Worm (Caenorhabditis elegans) whole organism, young adult: ENCODE results near the gene mett-10.

Source experiments
- B0019.2 ChIP-seq: fragments of 200-800 bp; sonication (Bioruptor generic); conservative IDR thresholded peaks from 2 replicates; pipeline ENCODE4 v1.3.6; 2022; ENCODE audit warnings: missing genetic modification reagents, missing genetic modification characterization, missing compliant biosample characterization
- B0336.3 ChIP-seq: fragments of 200-800 bp; sonication (Bioruptor generic); IDR thresholded peaks from 2 replicates; pipeline ENCODE4 v1.3.6; 2022; ENCODE audit warnings: missing genetic modification characterization, missing compliant biosample characterization
- F33H1.4 ChIP-seq: fragments of 200-800 bp; sonication (Bioruptor generic); IDR thresholded peaks from 2 replicates; pipeline ENCODE4 v1.3.6; 2022; ENCODE audit warnings: missing genetic modification reagents, missing genetic modification characterization, missing compliant biosample characterization
- F37B4.10 ChIP-seq: fragments of 200-800 bp; sonication (Bioruptor generic); IDR thresholded peaks from 2 replicates; pipeline ENCODE4 v1.3.6; 2022; ENCODE audit warnings: missing genetic modification characterization, missing compliant biosample characterization
- F55B11.4 ChIP-seq: sonication (generic microtip); optimal IDR thresholded peaks from 2 replicates; lab custom pipeline; 2016; ENCODE audit warnings: missing compliant biosample characterization, missing genetic modification characterization, borderline replicate concordance; ENCODE audit not compliant: insufficient read depth
- K11D2.4 ChIP-seq: fragments of 200-800 bp; sonication (Bioruptor generic); IDR thresholded peaks from 2 replicates; pipeline ENCODE4 v1.3.6; 2022; ENCODE audit warnings: missing genetic modification reagents, missing genetic modification characterization, missing compliant biosample characterization
- T26A5.8 ChIP-seq: sonication (generic microtip); optimal IDR thresholded peaks from 2 replicates; lab custom pipeline; 2016; ENCODE audit warnings: missing genetic modification characterization, missing compliant biosample characterization
- Y79H2A.3 ChIP-seq: fragments of 200-800 bp; sonication (Bioruptor generic); conservative IDR thresholded peaks from 2 replicates; pipeline ENCODE4 v1.3.6; 2022; ENCODE audit warnings: missing genetic modification reagents, missing genetic modification characterization, missing compliant biosample characterization
- akir-1 ChIP-seq: fragments of 200-800 bp; sonication (Bioruptor generic); optimal IDR thresholded peaks from 2 replicates; lab custom pipeline; 2018; ENCODE audit warnings: mild to moderate bottlenecking, missing genetic modification characterization, moderate library complexity, missing compliant biosample characterization
- ama-1 ChIP-seq, 3 experiments: fragments of 150-350 bp in 1 of 3; sonication (generic microtip) in 2 of 3; optimal IDR thresholded peaks; 2 replicates each; lab custom pipeline; 2014 to 2018; ENCODE audit warnings: missing biosample characterization in 2 of 3, missing genetic modification characterization in 2 of 3, missing genetic modification reagents in 2 of 3
- attf-3 ChIP-seq: fragments of 200-800 bp; sonication (Bioruptor generic); conservative IDR thresholded peaks from 2 replicates; pipeline ENCODE4 v1.3.6; 2022; ENCODE audit warnings: missing genetic modification reagents, missing genetic modification characterization, missing compliant biosample characterization
- bed-1 ChIP-seq: fragments of 200-800 bp; sonication (Bioruptor generic); IDR thresholded peaks from 2 replicates; pipeline ENCODE4 v1.3.6; 2022; ENCODE audit warnings: missing genetic modification reagents, missing genetic modification characterization, missing compliant biosample characterization
- ccch-3 ChIP-seq: fragments of 200-800 bp; sonication (Bioruptor generic); optimal IDR thresholded peaks from 2 replicates; lab custom pipeline; 2018; ENCODE audit warnings: mild to moderate bottlenecking, missing genetic modification characterization, missing compliant biosample characterization
- cebp-1 ChIP-seq, 2 experiments: fragments of 200-800 bp in 1 of 2; sonication (Bioruptor generic) in 1 of 2; sonication (generic microtip) in 1 of 2; IDR thresholded peaks in 1 of 2; optimal IDR thresholded peaks in 1 of 2; 2 replicates each; pipeline versions ENCODE4 v1.3.6 to Lab custom; 2017 to 2022; ENCODE audit warnings: missing compliant biosample characterization in 2 of 2, missing genetic modification characterization in 2 of 2, mild to moderate bottlenecking in 1 of 2, missing genetic modification reagents in 1 of 2, moderate library complexity in 1 of 2
- ceh-100 ChIP-seq: fragments of 200-800 bp; sonication (Bioruptor generic); IDR thresholded peaks from 2 replicates; pipeline ENCODE4 v1.3.6; 2022; ENCODE audit warnings: missing genetic modification reagents, missing genetic modification characterization, missing compliant biosample characterization
- ceh-27 ChIP-seq: fragments of 200-800 bp; sonication (Bioruptor generic); optimal IDR thresholded peaks from 2 replicates; lab custom pipeline; 2018; ENCODE audit warnings: mild to moderate bottlenecking, missing genetic modification characterization, moderate library complexity, missing compliant biosample characterization
- dox-1 ChIP-seq: fragments of 200-800 bp; sonication (Bioruptor generic); IDR thresholded peaks from 2 replicates; pipeline ENCODE4 v1.3.6; 2022; ENCODE audit warnings: missing genetic modification reagents, missing genetic modification characterization, missing compliant biosample characterization
- egrh-3 ChIP-seq: fragments of 200-800 bp; sonication (Bioruptor generic); IDR thresholded peaks from 2 replicates; pipeline ENCODE4 v1.3.6; 2022; ENCODE audit warnings: missing genetic modification reagents, missing genetic modification characterization, missing compliant biosample characterization
- ekl-4 ChIP-seq: fragments of 200-800 bp; sonication (Bioruptor generic); IDR thresholded peaks from 2 replicates; pipeline ENCODE4 v1.3.6; 2022; ENCODE audit warnings: missing genetic modification reagents, missing genetic modification characterization, missing compliant biosample characterization
- ets-4 ChIP-seq: fragments of 200-800 bp; sonication (Bioruptor generic); optimal IDR thresholded peaks from 2 replicates; lab custom pipeline; 2018; ENCODE audit warnings: mild to moderate bottlenecking, missing genetic modification characterization, missing compliant biosample characterization
- hlh-12 ChIP-seq: sonication (generic microtip); optimal IDR thresholded peaks from 2 replicates; lab custom pipeline; 2016; ENCODE audit warnings: missing genetic modification characterization, missing compliant biosample characterization
- hlh-26 ChIP-seq: fragments of 200-800 bp; sonication (Bioruptor generic); conservative IDR thresholded peaks from 2 replicates; pipeline ENCODE4 v1.3.6; 2022; ENCODE audit warnings: missing genetic modification reagents, missing genetic modification characterization, missing compliant biosample characterization
- hmg-1.2 ChIP-seq: fragments of 200-800 bp; sonication (Bioruptor generic); IDR thresholded peaks from 2 replicates; pipeline ENCODE4 v1.3.6; 2022; ENCODE audit warnings: missing genetic modification reagents, missing genetic modification characterization, missing compliant biosample characterization
- lag-1 ChIP-seq: fragments of 200-800 bp; sonication (Bioruptor generic); IDR thresholded peaks from 2 replicates; pipeline ENCODE4 v1.3.6; 2022; ENCODE audit warnings: missing genetic modification reagents, missing genetic modification characterization, missing compliant biosample characterization
- lir-1 ChIP-seq: fragments of 200-800 bp; sonication (Bioruptor generic); conservative IDR thresholded peaks from 2 replicates; pipeline ENCODE4 v1.3.6; 2022; ENCODE audit warnings: missing genetic modification reagents, missing genetic modification characterization, missing compliant biosample characterization
- madf-3 ChIP-seq: fragments of 200-800 bp; sonication (Bioruptor generic); IDR thresholded peaks from 2 replicates; pipeline ENCODE4 v1.3.6; 2022; ENCODE audit warnings: missing genetic modification reagents, missing genetic modification characterization, missing compliant biosample characterization
- madf-8 ChIP-seq: fragments of 200-800 bp; sonication (Bioruptor generic); conservative IDR thresholded peaks from 2 replicates; pipeline ENCODE4 v1.3.6; 2022; ENCODE audit warnings: missing genetic modification reagents, missing genetic modification characterization, missing compliant biosample characterization
- mxl-1 ChIP-seq: sonication (generic microtip); optimal IDR thresholded peaks from 2 replicates; lab custom pipeline; 2016; ENCODE audit warnings: missing genetic modification characterization, missing compliant biosample characterization
- nfya-1 ChIP-seq: sonication (generic microtip); optimal IDR thresholded peaks from 2 replicates; lab custom pipeline; 2017; ENCODE audit warnings: antibody characterized with exemption, missing compliant biosample characterization, missing genetic modification characterization, borderline replicate concordance; ENCODE audit not compliant: insufficient read depth
- nfya-2 ChIP-seq: fragments of 200-800 bp; sonication (Bioruptor generic); IDR thresholded peaks from 2 replicates; pipeline ENCODE4 v1.3.6; 2022; ENCODE audit warnings: missing genetic modification reagents, missing genetic modification characterization, missing compliant biosample characterization
- rcor-1 ChIP-seq: fragments of 200-800 bp; sonication (Bioruptor generic); IDR thresholded peaks from 2 replicates; pipeline ENCODE4 v1.3.6; 2022; ENCODE audit warnings: missing genetic modification reagents, missing genetic modification characterization, missing compliant biosample characterization
- rpc-1 ChIP-seq, 2 experiments: fragments of 150-350 bp in 1 of 2; sonication (generic microtip) in 1 of 2; optimal IDR thresholded peaks; 2 replicates each; lab custom pipeline; 2014 to 2018; ENCODE audit warnings: missing biosample characterization in 1 of 2, missing genetic modification characterization in 1 of 2, missing genetic modification reagents in 1 of 2, missing genotype in 1 of 2
- sdz-38 ChIP-seq: sonication (generic microtip); optimal IDR thresholded peaks from 2 replicates; lab custom pipeline; 2016; ENCODE audit warnings: missing genotype, missing genetic modification characterization, missing compliant biosample characterization
- snpc-3.4 ChIP-seq: sonication (generic microtip); optimal IDR thresholded peaks from 2 replicates; lab custom pipeline; 2017; ENCODE audit warnings: missing genetic modification characterization, mild to moderate bottlenecking, missing compliant biosample characterization, antibody characterized with exemption, moderate library complexity, missing genotype, missing genetic modification reagents
- tbp1 ChIP-seq: fragments of 200-800 bp; sonication (Bioruptor generic); optimal IDR thresholded peaks from 2 replicates; lab custom pipeline; 2018; ENCODE audit warnings: mild to moderate bottlenecking, missing genetic modification characterization, missing compliant biosample characterization
- unc-62 ChIP-seq: fragments of 150-350 bp; optimal IDR thresholded peaks from 2 replicates; lab custom pipeline; 2014; ENCODE audit warnings: missing biosample characterization, missing genetic modification reagents, missing genetic modification characterization
- ztf-18 ChIP-seq: sonication (generic microtip); optimal IDR thresholded peaks from 2 replicates; lab custom pipeline; 2016; ENCODE audit warnings: missing genotype, mild to moderate bottlenecking, missing genetic modification characterization, missing compliant biosample characterization
- ztf-25 ChIP-seq: fragments of 200-800 bp; sonication (Bioruptor generic); IDR thresholded peaks from 2 replicates; pipeline ENCODE4 v1.3.6; 2022; ENCODE audit warnings: missing genetic modification reagents, missing genetic modification characterization, missing compliant biosample characterization
- ztf-28 ChIP-seq: fragments of 200-800 bp; sonication (Bioruptor generic); IDR thresholded peaks from 2 replicates; pipeline ENCODE4 v1.3.6; 2022; ENCODE audit warnings: missing genetic modification reagents, missing genetic modification characterization, missing compliant biosample characterization
- ztf-3 ChIP-seq: fragments of 200-800 bp; sonication (Bioruptor generic); optimal IDR thresholded peaks from 2 replicates; lab custom pipeline; 2018; ENCODE audit warnings: mild to moderate bottlenecking, missing genetic modification characterization, missing compliant biosample characterization

The mett-10 gene

ce11 chrIII:10094538-10094937 is 20.3 kb upstream of the mett-10 start (continued):
- TF ChIP-seq rcor-1 (GFP tag; lab: Robert Waterston, UW) (no peak), hlh-12 (tag; lab: Kevin White, UChicago) (no peak), F55B11.4 (tag; lab: Kevin White, UChicago) (no peak), Y79H2A.3 (GFP tag; lab: Robert Waterston, UW) (no peak), ekl-4 (GFP tag; lab: Robert Waterston, UW) (0 out of 2 replicates have a peak, but pooled peaks have one; percentile 64), hmg-1.2 (GFP tag; lab: Robert Waterston, UW) (peak; percentile 31; the same call in 1 of the 2 replicates), akir-1 (GFP tag; lab: Kevin White, UChicago) (no peak), madf-3 (GFP tag; lab: Robert Waterston, UW) (0 out of 2 replicates have a peak, but pooled peaks have one; percentile 51), lir-1 (no peak), ama-1 (optimal IDR thresholded peaks at IDR 0.05; lab: Kevin White, UChicago) (no peak), ama-1 (GFP tag; optimal IDR thresholded peaks at IDR 0.05; lab: Kevin White, UChicago) (no peak), sdz-38 (tag; lab: Kevin White, UChicago) (no peak), egrh-3 (GFP tag; lab: Robert Waterston, UW) (peak; percentile 88), ztf-3 (GFP tag; lab: Kevin White, UChicago) (no peak), ceh-27 (GFP tag; lab: Kevin White, UChicago) (no peak), B0019.2 (GFP tag; lab: Robert Waterston, UW) (no peak), nfya-1 (tag; lab: Kevin White, UChicago) (no peak), F33H1.4 (no peak), ztf-25 (no peak), nfya-2 (GFP tag; lab: Robert Waterston, UW) (no peak), tbp1 (GFP tag; lab: Kevin White, UChicago) (no peak), ztf-18 (tag; lab: Kevin White, UChicago) (no peak), ztf-28 (GFP tag; lab: Robert Waterston, UW) (no peak), mxl-1 (tag; lab: Kevin White, UChicago) (no peak), dox-1 (GFP tag; lab: Robert Waterston, UW) (peak; percentile 13; the same call in 1 of the 2 replicates), T26A5.8 (tag; lab: Kevin White, UChicago) (no peak), ets-4 (GFP tag; lab: Kevin White, UChicago) (no peak), ccch-3 (GFP tag; lab: Kevin White, UChicago) (no peak), F37B4.10 (no peak), K11D2.4 (GFP tag; lab: Robert Waterston, UW) (no peak), madf-8 (GFP tag; lab: Robert Waterston, UW) (no peak), attf-3 (GFP tag; lab: Robert Waterston, UW) (no peak), B0336.3 (GFP tag; lab: Robert Waterston, UW) (no peak), lag-1 (GFP tag; lab: Robert Waterston, UW) (no peak), bed-1 (GFP tag; lab: Robert Waterston, UW) (no peak), cebp-1 (GFP tag; IDR thresholded peaks at IDR 0.05; lab: Robert Waterston, UW) (no peak), cebp-1 (tag; optimal IDR thresholded peaks at IDR 0.05; lab: Kevin White, UChicago) (peak; percentile 29)

- TF ChIP-seq snpc-3.4 (tag; lab: Kevin White, UChicago) (no peak), hlh-26 (GFP tag; lab: Robert Waterston, UW) (no peak), T26A5.8 (tag; lab: Kevin White, UChicago) (no peak), ceh-100 (GFP tag; lab: Robert Waterston, UW) (no peak), nfya-2 (GFP tag; lab: Robert Waterston, UW) (0 out of 2 replicates have a peak, but pooled peaks have one; percentile 26), rpc-1 (optimal IDR thresholded peaks at IDR 0.05; lab: Kevin White, UChicago) (no peak), rpc-1 (tag; optimal IDR thresholded peaks at IDR 0.05; lab: Kevin White, UChicago) (no peak), hmg-1.2 (GFP tag; lab: Robert Waterston, UW) (no peak), unc-62 (GFP tag; lab: Kevin White, UChicago) (no peak)
These were observed 19.5 kb upstream of the mett-10 start for ce11 chrIII:10095377-10095776.
